Worm (Caenorhabditis elegans): ENCODE results near the gene F41E7.9.

DNA sequence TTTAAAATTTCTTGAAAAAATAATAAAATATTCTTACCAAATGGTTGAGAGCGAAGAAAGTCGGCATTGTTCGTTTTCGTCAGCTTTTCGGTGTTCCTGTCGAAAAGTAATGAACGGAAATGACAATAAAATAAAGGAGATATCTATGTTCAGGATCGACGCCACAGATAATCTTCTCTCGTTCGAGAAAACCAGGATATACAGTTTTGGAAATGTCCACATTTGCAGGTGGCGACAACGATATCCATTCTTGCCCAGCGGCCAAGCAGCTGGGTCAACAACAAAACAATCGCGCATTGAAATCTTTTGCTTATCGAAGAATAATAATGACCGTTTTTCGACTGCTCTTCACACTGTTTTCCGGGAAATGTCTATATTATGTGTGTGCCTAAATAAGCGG is 39.8 kb upstream of the F41E7.9 start, which contains the start of gene R07E3.7:
- TF ChIP-seq fkh-10 (GFP tag; optimal IDR thresholded peaks at IDR 0.05) (no peak), ceh-14 (tag; optimal IDR thresholded peaks at IDR 0.05) (no peak), npax-4 (tag; optimal IDR thresholded peaks at IDR 0.05) (no peak), unc-86 (tag; optimal IDR thresholded peaks at IDR 0.05) (no peak), nfya-1 (tag; optimal IDR thresholded peaks at IDR 0.05) (no peak)
